Worm (Caenorhabditis elegans): ENCODE measurements around the gene Y105C5A.1274.

Y105C5A.1274 gene

ce11 chrIV:15672994-15673393, 38.5 kb downstream of the Y105C5A.1274 start (continued):
- TF ChIP-seq efl-1 (optimal IDR thresholded peaks at IDR 0.05) (no peak), efl-1 (GFP tag; optimal IDR thresholded peaks at IDR 0.05 in 1 of 2) (no peak), pqm-1 (tag; optimal IDR thresholded peaks at IDR 0.05) (no peak), pax-3 (tag; optimal IDR thresholded peaks at IDR 0.05) (no peak), unc-98 (GFP tag; IDR thresholded peaks at IDR 0.05) (no peak), hlh-17 (GFP tag; optimal IDR thresholded peaks at IDR 0.05; ENCODE audit: borderline replicate concordance) (no peak), grh-1 (GFP tag; IDR thresholded peaks at IDR 0.05) (no peak), rnt-1 (tag; optimal IDR thresholded peaks at IDR 0.05) (no peak), dsc-1 (tag; optimal IDR thresholded peaks at IDR 0.05) (no peak), unc-130 (tag; optimal IDR thresholded peaks at IDR 0.05) (no peak), fkh-10 (GFP tag; optimal IDR thresholded peaks at IDR 0.05) (no peak), C04F5.9 (tag; optimal IDR thresholded peaks at IDR 0.05) (no peak), lir-3 (tag; optimal IDR thresholded peaks at IDR 0.05; ENCODE audit: poor library complexity) (no peak), lin-35 (GFP tag; optimal IDR thresholded peaks at IDR 0.05) (peak in 1 of 2 experiments; percentile 21), nhr-20 (tag; optimal IDR thresholded peaks at IDR 0.05) (peak; percentile 53), mab-9 (GFP tag; IDR thresholded peaks at IDR 0.05) (no peak), sox-4 (tag; optimal IDR thresholded peaks at IDR 0.05) (no peak), snu-23 (GFP tag; optimal IDR thresholded peaks at IDR 0.05) (peak; percentile 42), lin-14 (GFP tag; optimal IDR thresholded peaks at IDR 0.05) (no peak), lsy-2 (tag; optimal IDR thresholded peaks at IDR 0.05) (peak in 1 of 2 experiments; percentile 5), nhr-237 (tag; optimal IDR thresholded peaks at IDR 0.05) (no peak), ceh-88 (GFP tag; IDR thresholded peaks at IDR 0.05) (no peak), ztf-4 (tag; optimal IDR thresholded peaks at IDR 0.05) (no peak), ces-1 (GFP tag; optimal IDR thresholded peaks at IDR 0.05) (no peak), efl-3 (GFP tag; optimal IDR thresholded peaks at IDR 0.05) (no peak), skn-1 (tag; optimal IDR thresholded peaks at IDR 0.05) (no peak), nhr-47 (tag; optimal IDR thresholded peaks at IDR 0.05) (no peak), fkh-8 (tag; optimal IDR thresholded peaks at IDR 0.05) (no peak), tbx-2 (tag; optimal IDR thresholded peaks at IDR 0.05) (no peak), lin-39 (tag; optimal IDR thresholded peaks at IDR 0.05) (no peak), hlh-4 (tag; optimal IDR thresholded peaks at IDR 0.05) (no peak), nhr-12 (tag; optimal IDR thresholded peaks at IDR 0.05) (no peak), lin-15B (tag; optimal IDR thresholded peaks at IDR 0.05) (no peak), swsn-7 (tag; optimal IDR thresholded peaks at IDR 0.05) (no peak), mep-1 (tag; optimal IDR thresholded peaks at IDR 0.05) (no peak), pag-3 (tag; optimal IDR thresholded peaks at IDR 0.05; ENCODE audit: borderline replicate concordance, insufficient read depth) (no peak), nhr-28 (tag; optimal IDR thresholded peaks at IDR 0.05) (no peak), blmp-1 (tag; optimal IDR thresholded peaks at IDR 0.05) (peak; percentile 53), nhr-90 (tag; optimal IDR thresholded peaks at IDR 0.05; ENCODE audit: poor library complexity) (peak; percentile 46), unc-62 (GFP tag; optimal IDR thresholded peaks at IDR 0.05) (no peak), mef-2 (tag; optimal IDR thresholded peaks at IDR 0.05) (no peak), egl-13 (tag; optimal IDR thresholded peaks at IDR 0.05) (no peak), mdl-1 (tag; optimal IDR thresholded peaks at IDR 0.05) (no peak), zag-1 (tag; optimal IDR thresholded peaks at IDR 0.05) (no peak), nhr-71 (tag; optimal IDR thresholded peaks at IDR 0.05) (peak; percentile 85), nhr-19 (GFP tag; conservative IDR thresholded peaks at IDR 0.05) (no peak), irx-1 (tag; optimal IDR thresholded peaks at IDR 0.05) (no peak), C16A3.4 (tag; optimal IDR thresholded peaks at IDR 0.05) (no peak), fkh-4 (tag; optimal IDR thresholded peaks at IDR 0.05; ENCODE audit: borderline replicate concordance) (no peak), ets-5 (GFP tag; IDR thresholded peaks at IDR 0.05) (no peak), sptf-1 (tag; optimal IDR thresholded peaks at IDR 0.05) (no peak)
